Fruit fly (Drosophila melanogaster) whole organism, embryonic: ENCODE measurements around the gene CG16812.

Source experiments
- Antp ChIP-seq: fragments of 200-800 bp; sonication (Bioruptor generic); optimal IDR thresholded peaks from 3 replicates; lab custom pipeline; 2016; ENCODE audit warnings: missing biosample characterization, missing genetic modification characterization
- CG10267 ChIP-seq: fragments of 200-800 bp; sonication (Bioruptor generic); optimal IDR thresholded peaks from 2 replicates; lab custom pipeline; 2018; ENCODE audit warnings: missing biosample characterization, mild to moderate bottlenecking, missing genetic modification characterization, moderate library complexity
- CG10959 ChIP-seq: fragments of 200-800 bp; sonication (Bioruptor generic); IDR thresholded peaks from 2 replicates; pipeline ENCODE4 v1.3.6; 2022; ENCODE audit warnings: missing biosample characterization, missing genetic modification characterization
- CG11247 ChIP-seq: fragments of 200-800 bp; sonication (Bioruptor generic); IDR thresholded peaks from 2 replicates; pipeline ENCODE4 v1.3.6; 2022; ENCODE audit warnings: missing biosample characterization, missing genetic modification characterization
- CG11398 ChIP-seq: fragments of 200-800 bp; sonication (Bioruptor generic); optimal IDR thresholded peaks from 2 replicates; lab custom pipeline; 2016; ENCODE audit warnings: missing biosample characterization, missing genetic modification characterization
- CG12236 ChIP-seq: fragments of 200-800 bp; sonication (Bioruptor generic); optimal IDR thresholded peaks from 2 replicates; lab custom pipeline; 2016; ENCODE audit warnings: missing biosample characterization, missing genetic modification characterization
- CG13775 ChIP-seq: fragments of 200-800 bp; sonication (Bioruptor generic); optimal IDR thresholded peaks from 3 replicates; lab custom pipeline; 2017; ENCODE audit warnings: missing biosample characterization, mild to moderate bottlenecking, missing genetic modification characterization
- CG14050 ChIP-seq: fragments of 200-800 bp; sonication (Bioruptor generic); IDR thresholded peaks from 3 replicates; pipeline ENCODE4 v1.3.6; 2022; ENCODE audit warnings: missing biosample characterization, missing genetic modification characterization
- CG17186 ChIP-seq: fragments of 200-800 bp; sonication (Bioruptor generic); optimal IDR thresholded peaks from 3 replicates; lab custom pipeline; 2017; ENCODE audit warnings: missing biosample characterization, missing genetic modification reagents, missing genetic modification characterization
- CG17328 ChIP-seq: fragments of 200-800 bp; sonication (Bioruptor generic); IDR thresholded peaks from 2 replicates; pipeline ENCODE4 v1.3.6; 2022; ENCODE audit warnings: missing biosample characterization, missing genetic modification characterization
- CG17912 ChIP-seq: fragments of 200-800 bp; sonication (Bioruptor generic); optimal IDR thresholded peaks from 2 replicates; lab custom pipeline; 2018; ENCODE audit warnings: missing biosample characterization, mild to moderate bottlenecking, missing genetic modification characterization
- CG18619 ChIP-seq: fragments of 200-800 bp; sonication (Bioruptor generic); optimal IDR thresholded peaks from 3 replicates; lab custom pipeline; 2017; ENCODE audit warnings: missing biosample characterization, mild to moderate bottlenecking, missing genetic modification characterization
- CG2712 ChIP-seq: fragments of 200-800 bp; optimal IDR thresholded peaks from 3 replicates; lab custom pipeline; 2019; ENCODE audit warnings: missing biosample characterization, mild to moderate bottlenecking, missing genetic modification characterization, moderate library complexity
- CG32772 ChIP-seq: fragments of 200-800 bp; sonication (Bioruptor generic); IDR thresholded peaks from 2 replicates; pipeline ENCODE4 v1.3.6; 2022; ENCODE audit warnings: missing biosample characterization, missing genetic modification characterization
- CG3281 ChIP-seq: fragments of 200-800 bp; sonication (Bioruptor generic); optimal IDR thresholded peaks from 3 replicates; lab custom pipeline; 2017; ENCODE audit warnings: missing biosample characterization, mild to moderate bottlenecking, missing genetic modification characterization
- CG4328 ChIP-seq: fragments of 200-800 bp; sonication (Bioruptor generic); optimal IDR thresholded peaks from 3 replicates; lab custom pipeline; 2017; ENCODE audit warnings: missing biosample characterization, missing genetic modification reagents, missing genetic modification characterization
- CG4404 ChIP-seq: fragments of 200-800 bp; sonication (Bioruptor generic); IDR thresholded peaks from 2 replicates; pipeline ENCODE4 v1.3.6; 2022; ENCODE audit warnings: missing biosample characterization, missing genetic modification characterization
- CG5245 ChIP-seq: fragments of 200-800 bp; sonication (Bioruptor generic); optimal IDR thresholded peaks from 3 replicates; lab custom pipeline; 2016; ENCODE audit warnings: missing biosample characterization, missing genetic modification characterization
- CG7745 ChIP-seq: fragments of 200-800 bp; sonication (Bioruptor generic); optimal IDR thresholded peaks from 2 replicates; lab custom pipeline; 2018; ENCODE audit warnings: missing biosample characterization, mild to moderate bottlenecking, missing genetic modification characterization, moderate library complexity
- CG7963 ChIP-seq: fragments of 200-800 bp; sonication (Bioruptor generic); IDR thresholded peaks from 3 replicates; pipeline ENCODE4 v1.3.6; 2022; ENCODE audit warnings: missing biosample characterization, missing genetic modification characterization; ENCODE audit not compliant: partially characterized antibody
- CG8359 ChIP-seq: fragments of 200-800 bp; sonication (Bioruptor generic); optimal IDR thresholded peaks from 2 replicates; lab custom pipeline; 2017; ENCODE audit warnings: missing biosample characterization, mild to moderate bottlenecking, missing genetic modification characterization, borderline replicate concordance
- CG9727 ChIP-seq: fragments of 200-800 bp; sonication (Bioruptor generic); optimal IDR thresholded peaks from 3 replicates; lab custom pipeline; 2017; ENCODE audit warnings: missing biosample characterization, mild to moderate bottlenecking, missing genetic modification characterization
- CG9817 ChIP-seq: fragments of 200-800 bp; sonication (Bioruptor generic); optimal IDR thresholded peaks from 2 replicates; lab custom pipeline; 2018; ENCODE audit warnings: missing biosample characterization, mild to moderate bottlenecking, missing genetic modification characterization, moderate library complexity
- CG9932 ChIP-seq: fragments of 200-800 bp; sonication (Bioruptor generic); IDR thresholded peaks from 2 replicates; pipeline ENCODE4 v1.3.6; 2022; ENCODE audit warnings: missing biosample characterization, missing genetic modification characterization
- CHES-1-like ChIP-seq: fragments of 200-800 bp; sonication (Bioruptor generic); optimal IDR thresholded peaks from 2 replicates; lab custom pipeline; 2016; ENCODE audit warnings: missing biosample characterization, missing genetic modification characterization
- Dfd ChIP-seq, 2 experiments: fragments of >200 bp; optimal IDR thresholded peaks; 2 replicates each; lab custom pipeline; 2017; ENCODE audit warnings: missing biosample characterization in 2 of 2, missing genetic modification characterization in 2 of 2
- E2f2 ChIP-seq: fragments of 200-800 bp; sonication (Bioruptor generic); IDR thresholded peaks from 2 replicates; pipeline ENCODE4 v1.3.6; 2022; ENCODE audit warnings: missing biosample characterization, missing genetic modification characterization
- Eip74EF ChIP-seq, 2 experiments: fragments of 200-800 bp in 1 of 2; fragments of >200 bp in 1 of 2; sonication (Bioruptor generic) in 1 of 2; optimal IDR thresholded peaks; 2 replicates each; lab custom pipeline; 2017 to 2019; ENCODE audit warnings: missing biosample characterization in 2 of 2, missing genetic modification characterization in 2 of 2, mild to moderate bottlenecking in 1 of 2, moderate library complexity in 1 of 2
- Ets65A ChIP-seq: fragments of 200-800 bp; sonication (Bioruptor generic); peaks from one replicate; lab custom pipeline; 2016; ENCODE audit warnings: missing biosample characterization, missing genetic modification characterization
- H15 ChIP-seq: fragments of 200-800 bp; sonication (Bioruptor generic); IDR thresholded peaks from 3 replicates; pipeline ENCODE4 v1.3.6; 2022; ENCODE audit warnings: missing biosample characterization, missing genetic modification characterization
- HHEX ChIP-seq: fragments of 200-800 bp; sonication (Bioruptor generic); optimal IDR thresholded peaks from 3 replicates; lab custom pipeline; 2017; ENCODE audit warnings: missing biosample characterization, mild to moderate bottlenecking, missing genetic modification characterization, missing genetic modification reagents
- HLH4C ChIP-seq: fragments of 200-800 bp; sonication (Bioruptor generic); IDR thresholded peaks from 3 replicates; pipeline ENCODE4 v1.3.6; 2022; ENCODE audit warnings: missing biosample characterization, missing genetic modification characterization; ENCODE audit not compliant: partially characterized antibody
- Hr39 ChIP-seq: fragments of >200 bp; optimal IDR thresholded peaks from 2 replicates; lab custom pipeline; 2017
- Hsf ChIP-seq: fragments of 200-800 bp; sonication (Bioruptor generic); optimal IDR thresholded peaks from 3 replicates; lab custom pipeline; 2016; ENCODE audit warnings: missing biosample characterization, missing genetic modification characterization
- Med ChIP-seq: fragments of 200-800 bp; sonication (Bioruptor generic); peaks from one replicate; lab custom pipeline; 2016; ENCODE audit warnings: missing biosample characterization, missing genetic modification characterization, mild to moderate bottlenecking, inconsistent platforms, moderate library complexity
- Myb ChIP-seq: fragments of 200-800 bp; sonication (Bioruptor generic); optimal IDR thresholded peaks from 2 replicates; lab custom pipeline; 2016; ENCODE audit warnings: missing biosample characterization, missing genetic modification characterization
- Ravus ChIP-seq: fragments of 200-800 bp; sonication (Bioruptor generic); IDR thresholded peaks from 2 replicates; pipeline ENCODE4 v1.3.6; 2022; ENCODE audit warnings: missing biosample characterization, missing genetic modification characterization
- YL-1 ChIP-seq: fragments of 200-800 bp; sonication (Bioruptor generic); optimal IDR thresholded peaks from 3 replicates; lab custom pipeline; 2017; ENCODE audit warnings: missing biosample characterization, mild to moderate bottlenecking, missing genetic modification characterization
- amos ChIP-seq: fragments of 200-800 bp; sonication (Bioruptor generic); IDR thresholded peaks from 2 replicates; pipeline ENCODE4 v1.3.6; 2022; ENCODE audit warnings: missing biosample characterization, missing genetic modification characterization; ENCODE audit not compliant: partially characterized antibody
- chn ChIP-seq: fragments of 200-800 bp; sonication (Bioruptor generic); optimal IDR thresholded peaks from 2 replicates; lab custom pipeline; 2016; ENCODE audit warnings: missing biosample characterization, missing genetic modification characterization
- dati ChIP-seq: fragments of 200-800 bp; sonication (Bioruptor generic); IDR thresholded peaks from 2 replicates; pipeline ENCODE4 v1.3.6; 2022; ENCODE audit warnings: missing biosample characterization, missing genetic modification characterization
- p53 ChIP-seq: fragments of 200-800 bp; sonication (Bioruptor generic); optimal IDR thresholded peaks from 2 replicates; lab custom pipeline; 2016; ENCODE audit warnings: missing biosample characterization, missing genetic modification characterization
- peb ChIP-seq: fragments of 200-800 bp; sonication (Bioruptor generic); IDR thresholded peaks from 2 replicates; pipeline ENCODE4 v1.3.6; 2022; ENCODE audit warnings: missing biosample characterization, missing genetic modification characterization
- prd ChIP-seq, 3 experiments: fragments of >200 bp in 2 of 3; fragments of 200-800 bp in 1 of 3; sonication (Bioruptor generic) in 1 of 3; optimal IDR thresholded peaks in 2 of 3; IDR thresholded peaks in 1 of 3; 2 replicates in 2 of 3; 3 replicates in 1 of 3; pipeline versions ENCODE4 v1.3.6 to Lab custom; 2017 to 2022; ENCODE audit warnings: missing biosample characterization in 1 of 3, missing genetic modification characterization in 1 of 3
- pros ChIP-seq: fragments of 200-800 bp; sonication (Bioruptor generic); optimal IDR thresholded peaks from 3 replicates; lab custom pipeline; 2019; ENCODE audit warnings: missing biosample characterization, mild to moderate bottlenecking, missing genetic modification characterization, moderate library complexity
- sc ChIP-seq, 3 experiments: fragments of >200 bp in 2 of 3; fragments of 200-800 bp in 1 of 3; sonication (Bioruptor generic) in 1 of 3; optimal IDR thresholded peaks; 2 replicates in 2 of 3; 3 replicates in 1 of 3; lab custom pipeline; 2017; ENCODE audit warnings: mild to moderate bottlenecking in 1 of 3, missing biosample characterization in 1 of 3, missing genetic modification characterization in 1 of 3, missing genetic modification reagents in 1 of 3
- so ChIP-seq: fragments of 200-800 bp; sonication (Bioruptor generic); IDR thresholded peaks from 3 replicates; pipeline ENCODE4 v1.3.6; 2022; ENCODE audit warnings: missing biosample characterization, missing genetic modification characterization
- tap ChIP-seq: fragments of 200-800 bp; optimal IDR thresholded peaks from 3 replicates; lab custom pipeline; 2019; ENCODE audit warnings: missing biosample characterization, mild to moderate bottlenecking, missing genetic modification characterization, moderate library complexity
- tio ChIP-seq: fragments of 200-800 bp; sonication (Bioruptor generic); optimal IDR thresholded peaks from 2 replicates; lab custom pipeline; 2017; ENCODE audit warnings: missing biosample characterization, missing genetic modification characterization, inconsistent platforms

The CG16812 gene

DNA sequence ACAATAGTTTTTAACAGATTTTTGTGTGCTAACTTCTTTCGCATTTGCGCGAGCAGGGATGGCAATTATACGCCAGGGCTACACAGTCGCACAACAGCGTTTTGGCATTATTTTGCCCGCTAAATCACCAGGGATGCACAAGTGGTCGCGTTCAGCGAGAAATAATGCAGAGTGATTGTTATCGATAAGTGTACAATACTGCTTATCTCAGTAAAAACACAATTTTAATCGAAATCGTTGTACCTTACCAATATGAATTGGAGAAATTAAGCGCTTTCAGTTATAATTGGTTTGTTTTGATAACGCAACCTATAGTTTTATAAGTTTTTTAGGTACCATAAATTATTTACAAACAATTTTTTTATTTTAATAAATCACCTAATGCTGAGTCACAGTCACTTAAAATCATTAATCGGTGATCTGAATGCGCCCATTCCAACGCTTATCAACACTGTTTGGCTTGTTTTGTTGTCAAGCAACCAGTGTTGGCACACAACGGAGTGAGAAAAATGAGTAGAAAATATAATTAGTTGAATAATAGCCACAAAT, 45.6 kb upstream of the CG16812 start, which contains the start of the genes Sfmbt and CG5439 (continued):
- TF ChIP-seq CG17912 (GFP tag; lab: Kevin White, UChicago) (peak; percentile 72), Eip74EF (GFP tag; optimal IDR thresholded peaks at IDR 0.05; lab: Kevin White, UChicago) (no peak), CG7745 (tag; lab: Kevin White, UChicago) (no peak), CG17328 (no peak), CG5245 (GFP tag; lab: Kevin White, UChicago) (peak; percentile 55), Antp (GFP tag; lab: Kevin White, UChicago) (peak; percentile 86), CG3281 (GFP tag; lab: Kevin White, UChicago) (peak; percentile 84), HLH4C (peak; percentile 62; the same call in 2 of the 3 replicates), tap (tag; lab: Kevin White, UChicago) (no peak), so (GFP tag; lab: Robert Waterston, UW) (no peak), Dfd (GFP tag; optimal IDR thresholded peaks at IDR 0.05; lab: Kevin White, UChicago) (no peak), Ravus (GFP tag; lab: Robert Waterston, UW) (no peak), YL-1 (GFP tag; lab: Kevin White, UChicago) (peak; percentile 94), Ets65A (GFP tag; lab: Kevin White, UChicago) (peak; percentile 98), CG12236 (GFP tag; lab: Kevin White, UChicago) (peak; percentile 25), CG9727 (GFP tag; lab: Kevin White, UChicago) (peak; percentile 79), CG11247 (GFP tag; lab: Robert Waterston, UW) (peak; percentile 61), CG2712 (tag; lab: Kevin White, UChicago) (peak; percentile 82), CG10267 (tag; lab: Kevin White, UChicago) (peak; percentile 97), p53 (GFP tag; lab: Kevin White, UChicago) (peak; percentile 65), Myb (GFP tag; lab: Kevin White, UChicago) (peak; percentile 58), CG4404 (GFP tag; lab: Robert Waterston, UW) (peak; percentile 49; the same call in 1 of the 2 replicates), CG13775 (GFP tag; lab: Kevin White, UChicago) (peak; percentile 88), CG9817 (peak; percentile 80), CG10959 (GFP tag; lab: Robert Waterston, UW) (0 out of 2 replicates have a peak, but pooled peaks have one; percentile 11), CG14050 (GFP tag; lab: Robert Waterston, UW) (no peak), CG8359 (no peak), CG4328 (GFP tag; lab: Kevin White, UChicago) (peak; percentile 68), CG32772 (GFP tag; lab: Robert Waterston, UW) (peak; percentile 52), sc (optimal IDR thresholded peaks at IDR 0.05; lab: Kevin White, UChicago) (no peak), sc (GFP tag; optimal IDR thresholded peaks at IDR 0.05; lab: Kevin White, UChicago) (no peak), CHES-1-like (GFP tag; lab: Kevin White, UChicago) (peak; percentile 81), dati (GFP tag; lab: Robert Waterston, UW) (no peak), E2f2 (GFP tag; lab: Robert Waterston, UW) (peak; percentile 51), Hr39 (no peak), tio (GFP tag; lab: Kevin White, UChicago) (no peak), Hsf (peak; percentile 83), prd (optimal IDR thresholded peaks at IDR 0.05; lab: Kevin White, UChicago) (no peak), prd (GFP tag; IDR thresholded peaks at IDR 0.05; lab: Robert Waterston, UW) (peak; percentile 80), CG18619 (peak; percentile 75), amos (GFP tag; lab: Robert Waterston, UW) (peak; percentile 53), pros (GFP tag; lab: Kevin White, UChicago) (no peak), CG7963 (GFP tag; lab: Robert Waterston, UW) (no peak), peb (GFP tag; lab: Robert Waterston, UW) (0 out of 2 replicates have a peak, but pooled peaks have one; percentile 28), HHEX (peak; percentile 72), H15 (GFP tag; lab: Robert Waterston, UW) (peak; percentile 25; the same call in 1 of the 3 replicates), CG11398 (GFP tag; lab: Kevin White, UChicago) (peak; percentile 39), CG17186 (GFP tag; lab: Kevin White, UChicago) (peak; percentile 90), CG9932 (GFP tag; lab: Robert Waterston, UW) (peak; percentile 90), chn (GFP tag; lab: Kevin White, UChicago) (peak; percentile 71), Med (peak; percentile 96)
